Fruit fly (Drosophila melanogaster): ENCODE data around the gene RpS21.

RpS21 gene

DNA sequence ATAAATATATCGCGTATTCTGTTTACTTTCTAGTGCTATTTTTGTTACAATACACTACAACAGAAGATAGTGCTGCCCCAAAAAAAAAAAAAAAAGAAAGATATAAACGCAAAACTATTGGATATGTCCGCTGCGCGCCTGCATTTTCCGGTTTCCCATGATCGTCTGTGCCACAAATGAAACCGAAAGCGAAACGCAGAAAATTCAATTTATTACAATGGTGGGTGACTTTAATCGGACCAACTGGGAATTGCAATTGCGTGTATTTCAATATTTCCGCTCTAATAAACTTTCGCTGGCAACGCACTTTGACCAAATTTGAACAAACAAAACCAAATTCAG lies 6.7 kb downstream of the RpS21 start:
- TF ChIP-seq CG8119 (GFP tag; IDR thresholded peaks at IDR 0.05) (peak; percentile 34; the same call in 1 of the 3 replicates), acj6 (GFP tag; optimal IDR thresholded peaks at IDR 0.05) (no peak), Sox15 (GFP tag; optimal IDR thresholded peaks at IDR 0.05) (no peak), pdm3 (GFP tag; optimal IDR thresholded peaks at IDR 0.05) (no peak), achi (GFP tag; optimal IDR thresholded peaks at IDR 0.05) (no peak), Sox14 (GFP tag; optimal IDR thresholded peaks at IDR 0.05) (no peak)

DNA sequence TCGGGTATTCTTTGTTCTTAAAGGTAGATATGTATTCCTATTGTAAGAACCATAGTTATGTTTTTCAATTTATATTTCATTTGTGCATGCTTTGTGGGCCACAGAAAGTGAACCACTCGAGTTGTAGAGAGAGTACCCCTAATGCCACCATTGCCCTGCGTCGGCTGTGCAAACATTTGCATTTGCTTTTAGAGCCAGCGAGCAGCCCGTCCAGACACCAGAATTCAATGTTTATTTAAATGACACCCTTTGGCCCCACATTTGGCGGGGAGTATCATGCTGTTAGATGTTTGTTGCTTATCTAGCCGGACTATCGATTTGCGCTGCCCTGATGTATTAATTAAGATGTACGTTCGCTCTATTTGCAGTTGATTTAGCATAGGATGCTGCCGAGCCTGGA lies 8.7 kb downstream of the RpS21 start:
- TF ChIP-seq CG7368 (GFP tag; optimal IDR thresholded peaks at IDR 0.05) (no peak), CG4318 (GFP tag; optimal IDR thresholded peaks at IDR 0.05) (no peak), Ets21C (GFP tag; optimal IDR thresholded peaks at IDR 0.05) (no peak), CG9139 (GFP tag; optimal IDR thresholded peaks at IDR 0.05) (no peak), Ets96B (tag; optimal IDR thresholded peaks at IDR 0.05) (no peak), CG8119 (GFP tag; IDR thresholded peaks at IDR 0.05) (no peak), CG6808 (GFP tag; optimal IDR thresholded peaks at IDR 0.05) (no peak), Eip93F (GFP tag; optimal IDR thresholded peaks at IDR 0.05) (no peak), Smox (GFP tag; optimal IDR thresholded peaks at IDR 0.05) (no peak), CG34406 (GFP tag; optimal IDR thresholded peaks at IDR 0.05) (no peak), achi (GFP tag; optimal IDR thresholded peaks at IDR 0.05) (no peak), eg (GFP tag; IDR thresholded peaks at IDR 0.05) (0 out of 3 replicates have a peak, but pooled peaks have one; percentile 27), lz (GFP tag; optimal IDR thresholded peaks at IDR 0.05) (no peak), fkh (GFP tag; optimal IDR thresholded peaks at IDR 0.05) (peak; percentile 95)

DNA sequence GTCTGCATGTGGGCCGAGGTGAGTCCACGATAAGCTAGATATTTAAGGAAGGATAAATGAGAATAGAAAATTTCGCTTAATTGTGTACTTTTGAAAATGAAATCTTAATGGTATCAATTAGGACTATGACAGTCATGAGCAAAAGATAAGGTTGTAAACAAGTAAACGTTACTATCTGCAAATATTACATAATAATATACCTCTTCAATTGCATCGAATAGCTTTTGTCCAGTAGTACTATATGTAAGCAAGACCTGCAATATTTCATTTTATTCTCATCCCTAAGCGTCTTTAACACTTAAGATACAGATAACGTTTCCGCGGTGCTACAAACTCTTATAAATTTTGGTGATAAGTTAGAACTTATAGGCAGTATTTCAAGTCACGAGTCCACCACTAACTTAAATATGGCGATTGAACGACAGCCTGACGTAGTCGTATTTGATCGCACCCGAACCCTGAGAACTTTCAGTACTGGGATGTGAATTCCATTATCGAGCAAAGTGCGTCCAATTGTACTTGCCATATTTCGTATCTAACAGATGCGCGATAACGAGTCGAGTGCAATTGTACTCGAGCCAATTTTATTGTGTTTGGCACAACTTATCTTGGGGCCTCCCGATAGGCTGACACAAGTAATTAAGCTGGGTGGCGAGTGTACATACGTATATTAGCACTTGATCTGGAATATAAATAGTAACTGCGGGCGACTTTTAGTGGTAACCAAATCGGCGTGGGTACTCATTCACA lies 9.9 kb downstream of the RpS21 start:
- TF ChIP-seq Eip78C (GFP tag) (peak; percentile 42), pdm3 (GFP tag; optimal IDR thresholded peaks at IDR 0.05) (no peak), vri (GFP tag; optimal IDR thresholded peaks at IDR 0.05) (peak; percentile 70)

DNA sequence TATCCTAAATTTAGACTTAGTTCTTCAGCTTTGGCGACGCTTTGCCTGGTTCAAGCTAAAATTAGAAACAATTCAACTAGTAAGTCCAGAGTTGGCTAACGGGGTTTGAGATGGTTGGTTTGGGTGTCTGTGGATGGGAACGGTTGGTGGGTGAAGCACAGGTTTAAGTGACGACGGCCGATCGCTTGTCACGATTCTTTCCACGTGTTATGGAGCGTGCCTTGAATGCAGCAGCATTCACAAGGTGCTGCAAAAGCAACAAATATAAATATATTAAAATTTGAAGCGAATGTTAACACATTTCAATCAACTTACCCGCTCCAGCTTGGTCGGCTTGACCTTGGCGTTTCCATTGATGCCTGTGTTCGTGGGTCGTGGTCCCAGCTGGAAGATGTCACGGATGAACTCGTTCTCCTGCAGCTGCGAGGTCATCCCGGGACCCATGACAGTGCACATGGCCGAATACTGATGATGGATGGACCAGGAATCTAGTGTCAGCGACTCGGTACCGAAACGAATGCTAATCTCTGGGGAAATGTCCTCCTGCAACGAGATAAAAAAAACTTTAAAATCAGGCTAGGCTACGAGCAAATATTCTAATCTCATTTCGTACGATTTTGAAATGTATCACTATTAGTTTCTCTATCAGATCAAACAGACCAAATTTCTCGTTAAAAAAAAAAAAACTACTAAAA lies 13.3 kb downstream of the RpS21 start, which contains the start of gene CG8813:
CG8813 (plus strand) TSS at position 645 of the 695 bp plus-strand sequence.
- TF ChIP-seq CG3032 (tag; optimal IDR thresholded peaks at IDR 0.05) (no peak), Eip78C (GFP tag) (peak; percentile 16)

DNA sequence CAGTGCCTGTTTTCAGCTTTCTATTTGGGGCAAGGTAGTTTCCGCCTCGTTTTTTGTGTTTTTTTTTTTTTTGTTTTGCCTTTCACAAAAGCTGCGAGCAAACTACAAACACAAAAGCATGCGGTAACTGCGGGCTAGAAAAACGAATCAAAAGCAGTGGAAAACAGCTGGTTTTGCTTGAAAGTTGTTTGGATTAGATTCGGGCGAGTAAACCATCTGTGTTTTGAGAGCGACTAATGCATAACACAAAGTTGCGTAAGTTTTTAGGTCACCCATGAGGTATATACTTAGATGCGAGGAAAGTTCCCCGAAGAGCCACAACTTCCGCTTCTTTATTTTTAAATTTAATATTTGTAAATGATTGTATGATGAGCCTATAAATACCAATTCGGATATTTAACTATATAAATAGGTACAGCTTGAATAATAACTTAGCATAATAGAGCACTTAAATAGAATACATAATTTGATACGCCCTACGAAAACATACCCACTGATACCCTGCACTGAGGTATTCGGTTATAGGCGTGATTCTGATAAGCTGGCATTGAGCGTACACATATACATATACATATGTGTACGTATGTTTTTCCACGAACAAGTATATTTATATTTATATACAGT lies 16.6 kb downstream of the RpS21 start:
- peak; percentile 36 for TF ChIP-seq fkh (GFP tag; optimal IDR thresholded peaks at IDR 0.05)
- peak; percentile 4; the same call in 1 of the 3 replicates for TF ChIP-seq eg (GFP tag; IDR thresholded peaks at IDR 0.05)
- TF ChIP-seq CG4318 (GFP tag; optimal IDR thresholded peaks at IDR 0.05): no peak
- no peak for TF ChIP-seq CG31627 (GFP tag; optimal IDR thresholded peaks at IDR 0.05)
- TF ChIP-seq CG6276 (GFP tag; optimal IDR thresholded peaks at IDR 0.05): peak; percentile 19
- no peak for TF ChIP-seq CG15336 (GFP tag; IDR thresholded peaks at IDR 0.05)
- peak; percentile 33; the same call in 1 of the 3 replicates for TF ChIP-seq CG8119 (GFP tag; IDR thresholded peaks at IDR 0.05)
- TF ChIP-seq CG1621 (tag; optimal IDR thresholded peaks at IDR 0.05): no peak
- peak; percentile 27 for TF ChIP-seq svp (GFP tag)
- TF ChIP-seq net (GFP tag; optimal IDR thresholded peaks at IDR 0.05): no peak

DNA sequence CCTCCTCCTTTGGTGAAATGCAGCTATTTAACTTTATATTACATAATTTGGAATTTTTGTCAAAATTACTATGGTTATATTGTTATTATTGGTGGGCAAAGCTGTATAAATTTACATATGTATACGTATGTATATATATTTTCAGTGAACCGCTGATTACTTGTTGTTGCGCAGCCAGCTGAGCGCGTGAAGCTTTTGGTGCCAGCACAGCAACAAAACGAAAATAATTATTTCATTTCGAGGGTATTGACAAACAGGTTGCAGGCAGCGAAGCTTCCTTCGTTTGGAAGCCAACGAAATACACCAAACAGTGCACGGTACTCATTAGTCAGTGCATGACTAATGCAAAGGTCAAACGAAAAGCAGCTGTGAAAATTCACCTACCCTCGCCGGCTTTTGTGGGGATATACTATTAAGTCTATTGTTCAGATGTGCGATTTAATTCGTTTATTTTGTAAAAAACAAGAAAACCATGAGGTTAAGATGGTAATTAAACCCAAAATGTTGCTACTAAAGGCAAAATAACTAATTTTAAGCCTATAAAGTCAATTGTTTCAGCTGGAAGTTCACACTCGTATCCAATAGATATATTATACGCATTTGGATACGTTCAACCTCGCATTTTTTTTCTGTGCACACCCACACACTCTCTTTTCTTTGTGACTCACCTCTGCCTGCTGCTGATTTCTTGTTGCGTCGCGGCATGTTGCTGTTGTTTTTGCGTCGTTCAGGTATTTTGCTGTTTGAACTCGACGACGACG lies 17.3 kb downstream of the RpS21 start:
- peak; percentile 47 for TF ChIP-seq CG11294 (GFP tag; IDR thresholded peaks at IDR 0.05)
- TF ChIP-seq Hr39 (GFP tag; optimal IDR thresholded peaks at IDR 0.05): peak; percentile 50
- peak; percentile 58 for TF ChIP-seq net (GFP tag; optimal IDR thresholded peaks at IDR 0.05)
- peak; percentile 55 for TF ChIP-seq Eip75B (GFP tag; optimal IDR thresholded peaks at IDR 0.05)
- no peak for TF ChIP-seq CG9139 (GFP tag; optimal IDR thresholded peaks at IDR 0.05)
- TF ChIP-seq acj6 (GFP tag; optimal IDR thresholded peaks at IDR 0.05): peak; percentile 41
- no peak for TF ChIP-seq CG4318 (GFP tag; optimal IDR thresholded peaks at IDR 0.05)
- TF ChIP-seq dac (GFP tag; optimal IDR thresholded peaks at IDR 0.05): peak; percentile 8
- peak; percentile 80 for TF ChIP-seq Sox14 (GFP tag; optimal IDR thresholded peaks at IDR 0.05)
- TF ChIP-seq CG8119 (GFP tag; IDR thresholded peaks at IDR 0.05): peak; percentile 70; the same call in 2 of the 3 replicates
- TF ChIP-seq CG11762 (GFP tag; optimal IDR thresholded peaks at IDR 0.05; ENCODE audit: insufficient read depth): peak; percentile 37
- TF ChIP-seq CG7368 (GFP tag; optimal IDR thresholded peaks at IDR 0.05): peak; percentile 33
- TF ChIP-seq Smox (GFP tag; optimal IDR thresholded peaks at IDR 0.05): peak; percentile 36
- peak; percentile 16 for TF ChIP-seq Blimp-1 (GFP tag; optimal IDR thresholded peaks at IDR 0.05)
- no peak for TF ChIP-seq fkh (GFP tag; optimal IDR thresholded peaks at IDR 0.05)
- TF ChIP-seq fd59A (GFP tag; optimal IDR thresholded peaks at IDR 0.05): peak; percentile 38
- peak; percentile 41 for TF ChIP-seq CG10631 (GFP tag; optimal IDR thresholded peaks at IDR 0.05)
- no peak for TF ChIP-seq pdm3 (GFP tag; optimal IDR thresholded peaks at IDR 0.05)

All from whole organism, prepupa.